Fruit fly (Drosophila melanogaster) Kc167 (cell line): ENCODE measurements around the gene Dpm2.

ENCODE experiments used
- h ChIP-seq: fragments of >200 bp; optimal IDR thresholded peaks from 3 replicates; lab custom pipeline; 2018; ENCODE audit warnings: missing external identifiers
- ttk ChIP-seq: sonication (Bioruptor generic); optimal IDR thresholded peaks from 2 replicates; lab custom pipeline; 2017; ENCODE audit warnings: missing external identifiers

DNA sequence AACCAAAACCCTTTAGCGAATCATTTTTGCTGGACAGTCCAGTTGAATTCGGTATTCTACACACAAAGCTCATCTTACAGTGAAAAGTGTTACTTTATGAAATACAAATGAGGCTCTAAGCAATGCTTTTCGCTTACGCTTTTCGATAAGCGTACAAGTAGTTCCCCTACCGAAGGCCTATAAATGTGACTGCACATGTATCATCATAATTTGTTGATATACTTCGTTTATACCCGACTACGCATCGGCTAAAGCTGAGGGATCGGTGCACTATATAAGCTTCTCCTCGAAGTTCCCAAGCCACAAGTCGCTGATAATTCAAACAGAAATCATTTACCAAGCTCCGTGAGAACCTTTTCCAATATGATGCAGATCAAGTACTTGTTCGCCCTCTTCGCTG, 49.9 kb downstream of the Dpm2 start, which contains the start of gene Drs:
- TF ChIP-seq ttk (no peak), h (no peak)
